Fruit fly (Drosophila melanogaster): Measurements from ENCODE around the gene RluA-2.

The RluA-2 gene

dm6 chr2L:10442048-10442790 lies 34.7 kb upstream of the RluA-2 start, which contains the start of gene loh (continued):
- TF ChIP-seq esg (GFP tag; conservative IDR thresholded peaks at IDR 0.05) = peak; percentile 25; the same call in 1 of the 2 replicates
- no peak for TF ChIP-seq Dip2 (GFP tag; IDR thresholded peaks at IDR 0.05)
- TF ChIP-seq CG14014 (GFP tag; IDR thresholded peaks at IDR 0.05) = no peak
- TF ChIP-seq CG4404 (GFP tag; IDR thresholded peaks at IDR 0.05) = no peak
- TF ChIP-seq CG4328 (GFP tag; optimal IDR thresholded peaks at IDR 0.05) = no peak
- TF ChIP-seq Side (GFP tag; optimal IDR thresholded peaks at IDR 0.05) = no peak
- no peak for TF ChIP-seq CG7839 (tag; optimal IDR thresholded peaks at IDR 0.05)
- peak; percentile 65 for TF ChIP-seq CG5180 (GFP tag; optimal IDR thresholded peaks at IDR 0.05)
- no peak for TF ChIP-seq Abd-B (GFP tag; optimal IDR thresholded peaks at IDR 0.05)
- peak; percentile 76 for TF ChIP-seq CG9437 (GFP tag; optimal IDR thresholded peaks at IDR 0.05)
- no peak for TF ChIP-seq crp (GFP tag; optimal IDR thresholded peaks at IDR 0.05)
- TF ChIP-seq lbe (GFP tag; optimal IDR thresholded peaks at IDR 0.05) = no peak
- no peak for TF ChIP-seq Hmr (GFP tag; optimal IDR thresholded peaks at IDR 0.05)
- TF ChIP-seq Oli (tag; optimal IDR thresholded peaks at IDR 0.05) = peak; percentile 74
- TF ChIP-seq CG10462 (GFP tag; optimal IDR thresholded peaks at IDR 0.05) = no peak
- no peak for TF ChIP-seq Atf-2 (GFP tag; optimal IDR thresholded peaks at IDR 0.05)
- peak; percentile 62 for TF ChIP-seq CG30403 (GFP tag; optimal IDR thresholded peaks at IDR 0.05)
- TF ChIP-seq Dad (GFP tag; optimal IDR thresholded peaks at IDR 0.05) = no peak
- TF ChIP-seq nerfin-1 (tag; optimal IDR thresholded peaks at IDR 0.05) = no peak
- no peak for TF ChIP-seq C15 (GFP tag; IDR thresholded peaks at IDR 0.05)
- TF ChIP-seq CG1832 (GFP tag; optimal IDR thresholded peaks at IDR 0.05) = no peak
- no peak for TF ChIP-seq bab2 (GFP tag; optimal IDR thresholded peaks at IDR 0.05)
- TF ChIP-seq mirr (GFP tag; optimal IDR thresholded peaks at IDR 0.05) = no peak
- no peak for TF ChIP-seq pnt (GFP tag; optimal IDR thresholded peaks at IDR 0.05)
- TF ChIP-seq rib (GFP tag; IDR thresholded peaks at IDR 0.05) = no peak
- TF ChIP-seq NC2α (GFP tag; optimal IDR thresholded peaks at IDR 0.05) = no peak
- TF ChIP-seq CG6654 (GFP tag; optimal IDR thresholded peaks at IDR 0.05) = no peak
- peak; percentile 75 for TF ChIP-seq CG11696 (GFP tag; IDR thresholded peaks at IDR 0.05)
- TF ChIP-seq CG6813 (GFP tag; optimal IDR thresholded peaks at IDR 0.05) = no peak
- no peak for TF ChIP-seq mld (GFP tag; IDR thresholded peaks at IDR 0.05; ENCODE audit: partially characterized antibody)
- no peak for TF ChIP-seq Atf6 (GFP tag; IDR thresholded peaks at IDR 0.05)
- TF ChIP-seq dmrt11E (tag; optimal IDR thresholded peaks at IDR 0.05) = peak; percentile 35
- no peak for TF ChIP-seq Poxn (GFP tag; IDR thresholded peaks at IDR 0.05)
- no peak for TF ChIP-seq oc (tag; optimal IDR thresholded peaks at IDR 0.05)
- TF ChIP-seq cad (GFP tag; optimal IDR thresholded peaks at IDR 0.05) = no peak
- peak; percentile 75 for TF ChIP-seq CG14710 (tag; optimal IDR thresholded peaks at IDR 0.05)
- no peak for TF ChIP-seq CTCF (GFP tag; optimal IDR thresholded peaks at IDR 0.05)
- TF ChIP-seq seq (GFP tag; IDR thresholded peaks at IDR 0.05) = 0 out of 2 replicates have a peak, but pooled peaks have one; percentile 22
- TF ChIP-seq CG13424 (tag; optimal IDR thresholded peaks at IDR 0.05) = peak; percentile 73
- TF ChIP-seq croc (GFP tag; conservative IDR thresholded peaks at IDR 0.05) = peak; percentile 33; the same call in 2 of the 3 replicates
- TF ChIP-seq pros (GFP tag; optimal IDR thresholded peaks at IDR 0.05) = no peak
- no peak for TF ChIP-seq MTF-1 (GFP tag; optimal IDR thresholded peaks at IDR 0.05; ENCODE audit: borderline replicate concordance)
- TF ChIP-seq CG15073 (GFP tag; optimal IDR thresholded peaks at IDR 0.05) = no peak
- TF ChIP-seq CG1529 (GFP tag; optimal IDR thresholded peaks at IDR 0.05) = peak; percentile 18
- TF ChIP-seq CG5245 (GFP tag; optimal IDR thresholded peaks at IDR 0.05) = no peak
- no peak for TF ChIP-seq HmgZ (tag; optimal IDR thresholded peaks at IDR 0.05)
- peak; percentile 9 for TF ChIP-seq CG13296 (GFP tag; optimal IDR thresholded peaks at IDR 0.05)
- no peak for TF ChIP-seq CG12942 (GFP tag; optimal IDR thresholded peaks at IDR 0.05)
- no peak for TF ChIP-seq gcm (GFP tag; optimal IDR thresholded peaks at IDR 0.05)
- no peak for TF ChIP-seq tll (GFP tag; optimal IDR thresholded peaks at IDR 0.05)
